Fruit fly (Drosophila melanogaster): Measurements from ENCODE around the gene CG42846.

Gene CG42846

dm6 chr3L:211200-211599 is 20.2 kb downstream of the CG42846 start, which contains the start of gene Prp4k (continued):
- TF ChIP-seq CG10209 (GFP tag; optimal IDR thresholded peaks at IDR 0.05) (no peak), CG13287 (GFP tag; IDR thresholded peaks at IDR 0.05; ENCODE audit: partially characterized antibody) (peak; percentile 44; the same call in 1 of the 2 replicates)

- TF ChIP-seq cato (GFP tag; optimal IDR thresholded peaks at IDR 0.05; ENCODE audit: borderline replicate concordance) (peak; percentile 78), CG32532 (GFP tag; IDR thresholded peaks at IDR 0.05) (peak; percentile 97), Dip3 (GFP tag; optimal IDR thresholded peaks at IDR 0.05) (peak; percentile 45), jigr1 (GFP tag; IDR thresholded peaks at IDR 0.05) (peak; percentile 64; the same call in 2 of the 3 replicates), dysf (GFP tag; IDR thresholded peaks at IDR 0.05) (peak; percentile 95), HLH54F (GFP tag; optimal IDR thresholded peaks at IDR 0.05) (no peak), CG4404 (GFP tag; IDR thresholded peaks at IDR 0.05) (peak; percentile 65), CG11696 (GFP tag; IDR thresholded peaks at IDR 0.05) (peak; percentile 88), Fer3 (tag; optimal IDR thresholded peaks at IDR 0.05) (peak; percentile 97), ase (GFP tag; IDR thresholded peaks at IDR 0.05) (peak; percentile 90), CG2678 (tag; optimal IDR thresholded peaks at IDR 0.05) (peak; percentile 98), kni (GFP tag; optimal IDR thresholded peaks at IDR 0.05) (peak; percentile 89), eyg (GFP tag; optimal IDR thresholded peaks at IDR 0.05) (no peak), org-1 (GFP tag; optimal IDR thresholded peaks at IDR 0.05) (peak; percentile 86), dmrt11E (tag; optimal IDR thresholded peaks at IDR 0.05) (peak; percentile 96), CG8478 (optimal IDR thresholded peaks at IDR 0.05) (no peak), dm (GFP tag; optimal IDR thresholded peaks at IDR 0.05) (no peak), ac (GFP tag; optimal IDR thresholded peaks at IDR 0.05) (peak; percentile 76), CG10543 (GFP tag; optimal IDR thresholded peaks at IDR 0.05) (peak; percentile 96), CG12236 (GFP tag; optimal IDR thresholded peaks at IDR 0.05) (no peak), disco-r (GFP tag; optimal IDR thresholded peaks at IDR 0.05) (no peak), CG7271 (tag; optimal IDR thresholded peaks at IDR 0.05) (peak; percentile 94), pros (GFP tag; optimal IDR thresholded peaks at IDR 0.05) (peak; percentile 67), CG10274 (GFP tag; optimal IDR thresholded peaks at IDR 0.05) (peak; percentile 79), CG16815 (GFP tag; optimal IDR thresholded peaks at IDR 0.05) (no peak), fd96Cb (tag; optimal IDR thresholded peaks at IDR 0.05) (peak; percentile 92), ssp (GFP tag; IDR thresholded peaks at IDR 0.05) (peak; percentile 78), luna (GFP tag; optimal IDR thresholded peaks at IDR 0.05) (no peak), lilli (GFP tag; optimal IDR thresholded peaks at IDR 0.05) (peak; percentile 86), ham (GFP tag; IDR thresholded peaks at IDR 0.05) (peak; percentile 71; the same call in 1 of the 2 replicates), Atf-2 (GFP tag; optimal IDR thresholded peaks at IDR 0.05) (peak; percentile 27), nerfin-1 (tag; optimal IDR thresholded peaks at IDR 0.05) (peak; percentile 95), Optix (GFP tag; IDR thresholded peaks at IDR 0.05) (peak; percentile 72; the same call in 2 of the 3 replicates), schlank (tag; optimal IDR thresholded peaks at IDR 0.05) (peak; percentile 90), CG7928 (GFP tag; optimal IDR thresholded peaks at IDR 0.05) (peak; percentile 75), Dp (GFP tag; optimal IDR thresholded peaks at IDR 0.05) (peak; percentile 33), CG17612 (GFP tag; IDR thresholded peaks at IDR 0.05) (peak; percentile 87), stc (GFP tag; IDR thresholded peaks at IDR 0.05) (peak; percentile 96), slp2 (GFP tag; optimal IDR thresholded peaks at IDR 0.05) (peak; percentile 42), Hr51 (GFP tag; optimal IDR thresholded peaks at IDR 0.05) (peak; percentile 39 to 98), odd (GFP tag; optimal IDR thresholded peaks at IDR 0.05) (peak; percentile 93), Hr3 (GFP tag; optimal IDR thresholded peaks at IDR 0.05) (peak; percentile 85), pita (GFP tag; optimal IDR thresholded peaks at IDR 0.05) (no peak), Sry-δ (GFP tag; optimal IDR thresholded peaks at IDR 0.05) (no peak), otp (GFP tag; IDR thresholded peaks at IDR 0.05) (peak; percentile 87), B-H1 (GFP tag; IDR thresholded peaks at IDR 0.05) (peak; percentile 87), btn (GFP tag; optimal IDR thresholded peaks at IDR 0.05) (no peak)
These were observed 25.6 kb downstream of the CG42846 start, which contains the start of the genes Gk1 and CG13876 for dm6 chr3L:205723-206284. Gene Gk1 (minus strand): TSS chr3L:205844. Gene CG13876 (plus strand): TSS chr3L:206134.

All from whole organism, embryonic.